Fruit fly (Drosophila melanogaster) whole organism, embryonic: ENCODE measurements around the gene tth.

Source experiments
- Abd-B ChIP-seq: fragments of 200-800 bp; sonication (Bioruptor generic); optimal IDR thresholded peaks from 2 replicates; lab custom pipeline; 2018; ENCODE audit warnings: missing biosample characterization, mild to moderate bottlenecking, missing genetic modification characterization, moderate library complexity
- Awh ChIP-seq: fragments of 200-800 bp; sonication (Bioruptor generic); IDR thresholded peaks from 2 replicates; pipeline ENCODE4, ENCODE4 v1.3.6; 2022; ENCODE audit warnings: missing biosample characterization, missing genetic modification characterization
- B-H1 ChIP-seq: fragments of 200-800 bp; sonication (Bioruptor generic); IDR thresholded peaks from 3 replicates; pipeline ENCODE4 v1.3.6; 2022; ENCODE audit warnings: missing biosample characterization, missing genetic modification characterization
- C15 ChIP-seq: fragments of 200-800 bp; sonication (Bioruptor generic); IDR thresholded peaks from 3 replicates; pipeline ENCODE4 v1.3.6; 2022; ENCODE audit warnings: missing biosample characterization, missing genetic modification characterization
- CG10654 ChIP-seq: fragments of 200-800 bp; sonication (Bioruptor generic); optimal IDR thresholded peaks from 2 replicates; lab custom pipeline; 2016; ENCODE audit warnings: missing biosample characterization, missing genetic modification characterization
- CG10959 ChIP-seq: fragments of 200-800 bp; sonication (Bioruptor generic); IDR thresholded peaks from 2 replicates; pipeline ENCODE4 v1.3.6; 2022; ENCODE audit warnings: missing biosample characterization, missing genetic modification characterization
- CG11723 ChIP-seq: fragments of 200-800 bp; sonication (Bioruptor generic); optimal IDR thresholded peaks from 2 replicates; lab custom pipeline; 2017; ENCODE audit warnings: missing biosample characterization, mild to moderate bottlenecking, missing genetic modification characterization
- CG13296 ChIP-seq: fragments of 200-800 bp; sonication (Bioruptor generic); optimal IDR thresholded peaks from 3 replicates; lab custom pipeline; 2018; ENCODE audit warnings: missing biosample characterization, mild to moderate bottlenecking, missing genetic modification characterization
- CG14014 ChIP-seq: fragments of 200-800 bp; sonication (Bioruptor generic); IDR thresholded peaks from 2 replicates; pipeline ENCODE4 v1.3.6; 2022; ENCODE audit warnings: missing biosample characterization, missing genetic modification characterization
- CG14860 ChIP-seq: fragments of 200-800 bp; sonication (Bioruptor generic); IDR thresholded peaks from 3 replicates; pipeline ENCODE4 v1.3.6; 2022; ENCODE audit warnings: missing biosample characterization, missing genetic modification characterization; ENCODE audit not compliant: partially characterized antibody
- CG17361 ChIP-seq: fragments of 200-800 bp; sonication (Bioruptor generic); IDR thresholded peaks from 3 replicates; pipeline ENCODE4 v1.3.6; 2022; ENCODE audit warnings: missing biosample characterization, missing genetic modification characterization
- CG18764 ChIP-seq: fragments of 200-800 bp; sonication (Bioruptor generic); optimal IDR thresholded peaks from 3 replicates; lab custom pipeline; 2016; ENCODE audit warnings: missing biosample characterization, missing genetic modification characterization
- CG2116 ChIP-seq: fragments of 200-800 bp; sonication (Bioruptor generic); optimal IDR thresholded peaks from 3 replicates; lab custom pipeline; 2018; ENCODE audit warnings: missing biosample characterization, mild to moderate bottlenecking, missing genetic modification characterization
- CG32772 ChIP-seq: fragments of 200-800 bp; sonication (Bioruptor generic); IDR thresholded peaks from 2 replicates; pipeline ENCODE4 v1.3.6; 2022; ENCODE audit warnings: missing biosample characterization, missing genetic modification characterization
- CG3281 ChIP-seq: fragments of 200-800 bp; sonication (Bioruptor generic); optimal IDR thresholded peaks from 3 replicates; lab custom pipeline; 2017; ENCODE audit warnings: missing biosample characterization, mild to moderate bottlenecking, missing genetic modification characterization
- CG3847 ChIP-seq: fragments of 200-800 bp; sonication (Bioruptor generic); IDR thresholded peaks from 2 replicates; pipeline ENCODE4 v1.3.6; 2022; ENCODE audit warnings: missing biosample characterization, missing genetic modification characterization
- CG42726 ChIP-seq: fragments of 200-800 bp; sonication (Bioruptor generic); IDR thresholded peaks from 2 replicates; pipeline ENCODE4 v1.3.6; 2022; ENCODE audit warnings: missing biosample characterization, missing genetic modification characterization; ENCODE audit not compliant: partially characterized antibody
- CG4360 ChIP-seq: fragments of 200-800 bp; sonication (Bioruptor generic); IDR thresholded peaks from 2 replicates; pipeline ENCODE4 v1.3.6; 2022; ENCODE audit warnings: missing biosample characterization, missing genetic modification characterization
- CG7271 ChIP-seq: fragments of 200-800 bp; sonication (Bioruptor generic); optimal IDR thresholded peaks from 2 replicates; lab custom pipeline; 2018; ENCODE audit warnings: missing biosample characterization, mild to moderate bottlenecking, missing genetic modification characterization, moderate library complexity
- CG7745 ChIP-seq: fragments of 200-800 bp; sonication (Bioruptor generic); optimal IDR thresholded peaks from 2 replicates; lab custom pipeline; 2018; ENCODE audit warnings: missing biosample characterization, mild to moderate bottlenecking, missing genetic modification characterization, moderate library complexity
- CG7963 ChIP-seq: fragments of 200-800 bp; sonication (Bioruptor generic); IDR thresholded peaks from 3 replicates; pipeline ENCODE4 v1.3.6; 2022; ENCODE audit warnings: missing biosample characterization, missing genetic modification characterization; ENCODE audit not compliant: partially characterized antibody
- CG8478 ChIP-seq: fragments of >200 bp; optimal IDR thresholded peaks from 2 replicates; lab custom pipeline; 2018
- CG9609 ChIP-seq: fragments of 200-800 bp; sonication (Bioruptor generic); optimal IDR thresholded peaks from 3 replicates; lab custom pipeline; 2016; ENCODE audit warnings: missing biosample characterization, missing genetic modification characterization
- CHES-1-like ChIP-seq: fragments of 200-800 bp; sonication (Bioruptor generic); optimal IDR thresholded peaks from 2 replicates; lab custom pipeline; 2016; ENCODE audit warnings: missing biosample characterization, missing genetic modification characterization
- Dp ChIP-seq: fragments of 200-800 bp; sonication (Bioruptor generic); optimal IDR thresholded peaks from 2 replicates; lab custom pipeline; 2018; ENCODE audit warnings: missing biosample characterization, mild to moderate bottlenecking, missing genetic modification characterization, moderate library complexity
- HLH54F ChIP-seq: fragments of 200-800 bp; sonication (Bioruptor generic); optimal IDR thresholded peaks from 3 replicates; lab custom pipeline; 2016; ENCODE audit warnings: missing biosample characterization, missing genetic modification characterization
- HmgZ ChIP-seq: fragments of 200-800 bp; sonication (Bioruptor generic); optimal IDR thresholded peaks from 2 replicates; lab custom pipeline; 2018; ENCODE audit warnings: missing biosample characterization, mild to moderate bottlenecking, missing genetic modification characterization
- Lhr ChIP-seq: fragments of 200-800 bp; sonication (Bioruptor generic); optimal IDR thresholded peaks from 3 replicates; lab custom pipeline; 2017; ENCODE audit warnings: mild to moderate bottlenecking, missing biosample characterization, missing genetic modification reagents, missing genetic modification characterization
- MBD-R2 ChIP-seq: fragments of 200-800 bp; sonication (Bioruptor generic); IDR thresholded peaks from 2 replicates; pipeline ENCODE4 v1.3.6; 2022; ENCODE audit warnings: missing biosample characterization, missing genetic modification characterization
- Nf-YC ChIP-seq: fragments of 200-800 bp; optimal IDR thresholded peaks from 3 replicates; lab custom pipeline; 2019; ENCODE audit warnings: missing biosample characterization, mild to moderate bottlenecking, missing genetic modification characterization, moderate library complexity
- Optix ChIP-seq: fragments of 200-800 bp; sonication (Bioruptor generic); IDR thresholded peaks from 3 replicates; pipeline ENCODE4 v1.3.6; 2022; ENCODE audit warnings: missing biosample characterization, missing genetic modification characterization
- Six4 ChIP-seq: fragments of 200-800 bp; sonication (Bioruptor generic); optimal IDR thresholded peaks from 2 replicates; lab custom pipeline; 2016; ENCODE audit warnings: missing biosample characterization, missing genetic modification characterization
- Ssrp ChIP-seq: fragments of 200-800 bp; sonication (Bioruptor generic); optimal IDR thresholded peaks from 2 replicates; lab custom pipeline; 2018; ENCODE audit warnings: missing biosample characterization, mild to moderate bottlenecking, missing genetic modification characterization, moderate library complexity
- bcd ChIP-seq: fragments of 200-800 bp; sonication (Bioruptor generic); optimal IDR thresholded peaks from 2 replicates; lab custom pipeline; 2017; ENCODE audit warnings: missing biosample characterization, mild to moderate bottlenecking, missing genetic modification characterization
- bowl ChIP-seq: fragments of 200-800 bp; sonication (Bioruptor generic); IDR thresholded peaks from 2 replicates; pipeline ENCODE4 v1.3.6; 2022; ENCODE audit warnings: missing biosample characterization, missing genetic modification characterization
- chn ChIP-seq: fragments of 200-800 bp; sonication (Bioruptor generic); optimal IDR thresholded peaks from 2 replicates; lab custom pipeline; 2016; ENCODE audit warnings: missing biosample characterization, missing genetic modification characterization
- corto ChIP-seq: fragments of 200-800 bp; sonication (Bioruptor generic); optimal IDR thresholded peaks from 2 replicates; lab custom pipeline; 2016; ENCODE audit warnings: missing biosample characterization, mild to moderate bottlenecking, missing genetic modification characterization, moderate library complexity
- da ChIP-seq: fragments of 200-800 bp; sonication (Bioruptor generic); optimal IDR thresholded peaks from 2 replicates; lab custom pipeline; 2016; ENCODE audit warnings: missing biosample characterization, missing genetic modification characterization
- fd96Cb ChIP-seq: fragments of 200-800 bp; sonication (Bioruptor generic); optimal IDR thresholded peaks from 2 replicates; lab custom pipeline; 2018; ENCODE audit warnings: missing biosample characterization, mild to moderate bottlenecking, missing genetic modification characterization, moderate library complexity
- fu2 ChIP-seq: fragments of 200-800 bp; sonication (Bioruptor generic); optimal IDR thresholded peaks from 2 replicates; lab custom pipeline; 2016; ENCODE audit warnings: missing biosample characterization, missing genetic modification characterization
- gce ChIP-seq: fragments of 200-800 bp; sonication (Bioruptor generic); IDR thresholded peaks from 3 replicates; pipeline ENCODE4 v1.3.6; 2022; ENCODE audit warnings: missing biosample characterization, missing genetic modification characterization
- gt ChIP-seq: fragments of 200-800 bp; sonication (Bioruptor generic); IDR thresholded peaks from 2 replicates; pipeline ENCODE4 v1.3.6; 2022; ENCODE audit warnings: missing biosample characterization, missing genetic modification characterization
- hbn ChIP-seq: fragments of 200-800 bp; sonication (Bioruptor generic); IDR thresholded peaks from 2 replicates; pipeline ENCODE4 v1.3.6; 2022; ENCODE audit warnings: missing biosample characterization, missing genetic modification characterization; ENCODE audit not compliant: partially characterized antibody
- ken ChIP-seq: fragments of 200-800 bp; sonication (Bioruptor generic); IDR thresholded peaks from 3 replicates; pipeline ENCODE4 v1.3.6; 2022; ENCODE audit warnings: missing biosample characterization, missing genetic modification characterization
- lov ChIP-seq, 2 experiments: fragments of 200-800 bp in 1 of 2; fragments of >200 bp in 1 of 2; sonication (Bioruptor generic) in 1 of 2; IDR thresholded peaks in 1 of 2; optimal IDR thresholded peaks in 1 of 2; 2 replicates in 1 of 2; 3 replicates in 1 of 2; pipeline versions ENCODE4 v1.3.6 to Lab custom; 2017 to 2022; ENCODE audit warnings: missing biosample characterization in 1 of 2, missing genetic modification characterization in 1 of 2
- mld ChIP-seq: fragments of 200-800 bp; sonication (Bioruptor generic); IDR thresholded peaks from 3 replicates; pipeline ENCODE4 v1.3.6; 2022; ENCODE audit warnings: missing biosample characterization, missing genetic modification characterization; ENCODE audit not compliant: partially characterized antibody
- otp ChIP-seq: fragments of 200-800 bp; sonication (Bioruptor generic); IDR thresholded peaks from 3 replicates; pipeline ENCODE4, ENCODE4 v1.3.6; 2022; ENCODE audit warnings: missing biosample characterization, missing genetic modification characterization
- repo ChIP-seq: fragments of 200-800 bp; sonication (Bioruptor generic); optimal IDR thresholded peaks from 2 replicates; lab custom pipeline; 2016; ENCODE audit warnings: missing biosample characterization, missing genetic modification characterization
- sima ChIP-seq: fragments of 200-800 bp; sonication (Bioruptor generic); optimal IDR thresholded peaks from 2 replicates; lab custom pipeline; 2016; ENCODE audit warnings: missing biosample characterization, missing genetic modification characterization
- twi ChIP-seq: fragments of 200-800 bp; optimal IDR thresholded peaks from 2 replicates; lab custom pipeline; 2019; ENCODE audit warnings: missing biosample characterization, mild to moderate bottlenecking, missing genetic modification characterization, moderate library complexity
- wdn ChIP-seq: fragments of 200-800 bp; sonication (Bioruptor generic); IDR thresholded peaks from 2 replicates; pipeline ENCODE4 v1.3.6; 2022; ENCODE audit warnings: missing biosample characterization, missing genetic modification characterization
- yki ChIP-seq: fragments of >200 bp; optimal IDR thresholded peaks from 3 replicates; lab custom pipeline; 2018

Gene tth

DNA sequence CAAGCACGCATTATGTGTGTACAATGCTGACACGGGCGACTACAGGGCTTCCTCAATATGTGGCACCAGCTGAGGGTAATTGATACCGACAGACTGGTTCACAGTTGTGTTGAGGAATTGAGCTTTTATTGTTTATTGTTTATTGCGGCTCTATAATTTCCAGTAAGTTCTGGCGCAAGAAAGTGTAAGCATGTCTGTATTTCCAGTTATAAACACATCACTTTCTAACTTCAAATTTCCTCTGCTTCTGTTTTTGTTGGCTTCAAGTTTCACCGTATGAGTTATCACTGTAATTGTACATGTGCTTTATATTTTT lies 10.2 kb upstream of the tth start (continued):
- TF ChIP-seq CG3847 (GFP tag; lab: Robert Waterston, UW), result peak; percentile 80
- TF ChIP-seq da, result peak; percentile 23
- no peak; the same call in 1 of the 2 replicates for TF ChIP-seq CG4360 (GFP tag; lab: Robert Waterston, UW)
- TF ChIP-seq Six4, result peak; percentile 49
- no peak for TF ChIP-seq CG42726
- no peak for TF ChIP-seq CG7963
- TF ChIP-seq twi (tag; lab: Kevin White, UChicago), result peak; percentile 46
- TF ChIP-seq HLH54F (GFP tag; lab: Kevin White, UChicago), result peak; percentile 80
- TF ChIP-seq Awh (GFP tag; lab: Robert Waterston, UW), result no peak
- TF ChIP-seq gt (GFP tag; lab: Robert Waterston, UW), result no peak
- no peak for TF ChIP-seq hbn
- TF ChIP-seq CG11723 (GFP tag; lab: Kevin White, UChicago), result peak; percentile 6
- TF ChIP-seq C15, result peak; percentile 57; the same call in 1 of the 3 replicates
- no peak for TF ChIP-seq CG7745 (tag; lab: Kevin White, UChicago)
- TF ChIP-seq Optix (GFP tag; lab: Robert Waterston, UW), result peak; percentile 31; the same call in 1 of the 3 replicates
- no peak for TF ChIP-seq CG8478 (lab: Kevin White, UChicago)
- peak; percentile 75 for TF ChIP-seq Abd-B (GFP tag; lab: Kevin White, UChicago)
- TF ChIP-seq chn, result peak; percentile 69
- peak; percentile 58 for TF ChIP-seq CG10654 (GFP tag; lab: Kevin White, UChicago)
- peak; percentile 62; the same call in 1 of the 2 replicates for TF ChIP-seq wdn
- TF ChIP-seq CG3281 (GFP tag; lab: Kevin White, UChicago), result peak; percentile 82
- TF ChIP-seq Nf-YC, result peak; percentile 56
- peak; percentile 71 for TF ChIP-seq CG32772 (GFP tag; lab: Robert Waterston, UW)
- peak; percentile 30 for TF ChIP-seq CG2116 (GFP tag; lab: Kevin White, UChicago)
- TF ChIP-seq bowl (GFP tag; lab: Robert Waterston, UW), result no peak
- TF ChIP-seq sima (GFP tag; lab: Kevin White, UChicago), result no peak
- peak; percentile 77 for TF ChIP-seq CG17361
- peak; percentile 76 for TF ChIP-seq CG9609
- TF ChIP-seq Ssrp (tag; lab: Kevin White, UChicago), result peak; percentile 68
- peak; percentile 60 for TF ChIP-seq CG18764
- no peak for TF ChIP-seq CG10959 (GFP tag; lab: Robert Waterston, UW)
- no peak for TF ChIP-seq mld (GFP tag; lab: Robert Waterston, UW)
- 0 out of 3 replicates have a peak, but pooled peaks have one; percentile 24 for TF ChIP-seq gce (GFP tag; lab: Robert Waterston, UW)
- TF ChIP-seq MBD-R2 (GFP tag; lab: Robert Waterston, UW), result peak; percentile 32; the same call in 1 of the 2 replicates
- TF ChIP-seq corto, result no peak
- peak; percentile 68 for TF ChIP-seq HmgZ (tag; lab: Kevin White, UChicago)
- peak; percentile 84 for TF ChIP-seq CG14014
- no peak for TF ChIP-seq yki (lab: Kevin White, UChicago)
- TF ChIP-seq repo (GFP tag; lab: Kevin White, UChicago), result peak; percentile 25
- TF ChIP-seq fd96Cb (tag; lab: Kevin White, UChicago), result peak; percentile 64
- peak; percentile 77 for TF ChIP-seq bcd (GFP tag; lab: Kevin White, UChicago)
- TF ChIP-seq CG14860 (GFP tag; lab: Robert Waterston, UW), result no peak
- TF ChIP-seq ken (GFP tag; lab: Robert Waterston, UW), result peak; percentile 71
- no peak for TF ChIP-seq CG7271 (tag; lab: Kevin White, UChicago)
- peak; percentile 64 for TF ChIP-seq B-H1 (GFP tag; lab: Robert Waterston, UW)
- TF ChIP-seq Dp, result no peak
- 0 out of 3 replicates have a peak, but pooled peaks have one; percentile 50 for TF ChIP-seq otp (GFP tag; lab: Robert Waterston, UW)
- no peak for TF ChIP-seq Lhr
- peak; percentile 82 for TF ChIP-seq CG13296
- no peak for TF ChIP-seq lov (optimal IDR thresholded peaks at IDR 0.05; lab: Kevin White, UChicago)
- no peak for TF ChIP-seq lov (GFP tag; IDR thresholded peaks at IDR 0.05; lab: Robert Waterston, UW)
- TF ChIP-seq CHES-1-like (GFP tag; lab: Kevin White, UChicago), result peak; percentile 76
- peak; percentile 72 for TF ChIP-seq fu2 (GFP tag; lab: Kevin White, UChicago)
